Fruit fly (Drosophila melanogaster) whole organism, prepupa: Measurements from ENCODE around the gene glu.
A peak's percentile ranks its signal among the peaks of the same experiment; 100 is the strongest.

Experiments used
- Blimp-1 ChIP-seq: fragments of 200-800 bp; sonication (Bioruptor generic); optimal IDR thresholded peaks from 3 replicates; lab custom pipeline; 2017; ENCODE audit warnings: missing biosample characterization, missing genetic modification characterization, mild to moderate bottlenecking, moderate library complexity, missing genetic modification reagents
- CG10631 ChIP-seq: fragments of 200-800 bp; sonication (Bioruptor generic); optimal IDR thresholded peaks from 2 replicates; lab custom pipeline; 2016; ENCODE audit warnings: missing biosample characterization, missing genetic modification characterization
- CG10669 ChIP-seq: fragments of 200-800 bp; sonication (Bioruptor generic); optimal IDR thresholded peaks from 3 replicates; lab custom pipeline; 2018; ENCODE audit warnings: missing biosample characterization, mild to moderate bottlenecking, missing genetic modification characterization, moderate library complexity
- CG11294 ChIP-seq: fragments of 200-800 bp; sonication (Bioruptor generic); IDR thresholded peaks from 2 replicates; pipeline ENCODE4 v1.3.6; 2022; ENCODE audit warnings: missing biosample characterization, missing genetic modification characterization
- CG11902 ChIP-seq: fragments of 200-800 bp; sonication (Bioruptor generic); optimal IDR thresholded peaks from 3 replicates; lab custom pipeline; 2016; ENCODE audit warnings: missing biosample characterization, missing genetic modification characterization
- CG1621 ChIP-seq: fragments of 200-800 bp; sonication (Bioruptor generic); optimal IDR thresholded peaks from 3 replicates; lab custom pipeline; 2018; ENCODE audit warnings: missing biosample characterization, mild to moderate bottlenecking, missing genetic modification characterization
- CG16779 ChIP-seq: fragments of 200-800 bp; sonication (Bioruptor generic); optimal IDR thresholded peaks from 3 replicates; lab custom pipeline; 2017; ENCODE audit warnings: missing biosample characterization, mild to moderate bottlenecking, missing genetic modification characterization
- CG3032 ChIP-seq: fragments of 200-800 bp; optimal IDR thresholded peaks from 2 replicates; lab custom pipeline; 2019; ENCODE audit warnings: missing biosample characterization, mild to moderate bottlenecking, missing genetic modification characterization, moderate library complexity
- CG31627 ChIP-seq: fragments of 200-800 bp; sonication (Bioruptor generic); optimal IDR thresholded peaks from 3 replicates; lab custom pipeline; 2016; ENCODE audit warnings: missing biosample characterization, missing genetic modification characterization
- CG32006 ChIP-seq: fragments of 200-800 bp; sonication (Bioruptor generic); optimal IDR thresholded peaks from 3 replicates; lab custom pipeline; 2017; ENCODE audit warnings: missing biosample characterization, mild to moderate bottlenecking, missing genetic modification characterization
- CG3919 ChIP-seq: fragments of 200-800 bp; sonication (Bioruptor generic); optimal IDR thresholded peaks from 3 replicates; lab custom pipeline; 2016; ENCODE audit warnings: missing biosample characterization, missing genetic modification characterization
- CG4318 ChIP-seq: fragments of 200-800 bp; sonication (Bioruptor generic); optimal IDR thresholded peaks from 3 replicates; lab custom pipeline; 2017; ENCODE audit warnings: missing biosample characterization, mild to moderate bottlenecking, missing genetic modification characterization
- CG6163 ChIP-seq: fragments of 200-800 bp; sonication (Bioruptor generic); IDR thresholded peaks from 3 replicates; pipeline ENCODE4 v1.3.6; 2022; ENCODE audit warnings: missing biosample characterization, missing genetic modification characterization
- CG6792 ChIP-seq: fragments of 200-800 bp; sonication (Bioruptor generic); optimal IDR thresholded peaks from 3 replicates; lab custom pipeline; 2016; ENCODE audit warnings: missing biosample characterization, missing genetic modification characterization
- CG6808 ChIP-seq: fragments of 200-800 bp; sonication (Bioruptor generic); optimal IDR thresholded peaks from 3 replicates; lab custom pipeline; 2017; ENCODE audit warnings: missing biosample characterization, missing genetic modification characterization, mild to moderate bottlenecking, moderate library complexity, missing genetic modification reagents
- CG6854 ChIP-seq: fragments of 200-800 bp; sonication (Bioruptor generic); optimal IDR thresholded peaks from 2 replicates; lab custom pipeline; 2017; ENCODE audit warnings: missing biosample characterization, mild to moderate bottlenecking, missing genetic modification characterization
- CG7368 ChIP-seq: fragments of 200-800 bp; sonication (Bioruptor generic); optimal IDR thresholded peaks from 3 replicates; lab custom pipeline; 2016; ENCODE audit warnings: missing biosample characterization, missing genetic modification characterization
- CG8119 ChIP-seq: fragments of 200-800 bp; sonication (Bioruptor generic); IDR thresholded peaks from 3 replicates; pipeline ENCODE4 v1.3.6; 2022; ENCODE audit warnings: missing biosample characterization, missing genetic modification characterization
- CG8319 ChIP-seq: fragments of 200-800 bp; sonication (Bioruptor generic); optimal IDR thresholded peaks from 3 replicates; lab custom pipeline; 2016; ENCODE audit warnings: missing biosample characterization, missing genetic modification characterization
- CG8632 ChIP-seq: fragments of 200-800 bp; sonication (Bioruptor generic); optimal IDR thresholded peaks from 3 replicates; lab custom pipeline; 2016; ENCODE audit warnings: missing biosample characterization, missing genetic modification characterization
- CG9139 ChIP-seq: fragments of 200-800 bp; sonication (Bioruptor generic); optimal IDR thresholded peaks from 3 replicates; lab custom pipeline; 2017; ENCODE audit warnings: missing biosample characterization, mild to moderate bottlenecking, missing genetic modification characterization
- Eip75B ChIP-seq: fragments of 200-800 bp; sonication (Bioruptor generic); optimal IDR thresholded peaks from 3 replicates; lab custom pipeline; 2016; ENCODE audit warnings: missing biosample characterization, missing genetic modification characterization
- Eip78C ChIP-seq: fragments of 200-800 bp; sonication (Bioruptor generic); peaks from one replicate; lab custom pipeline; 2016; ENCODE audit warnings: missing biosample characterization, missing genetic modification characterization
- Eip93F ChIP-seq: fragments of 200-800 bp; sonication (Bioruptor generic); optimal IDR thresholded peaks from 2 replicates; lab custom pipeline; 2016; ENCODE audit warnings: missing biosample characterization, mild to moderate bottlenecking, missing genetic modification characterization
- Ets21C ChIP-seq: fragments of 200-800 bp; sonication (Bioruptor generic); optimal IDR thresholded peaks from 3 replicates; lab custom pipeline; 2016; ENCODE audit warnings: missing biosample characterization, missing genetic modification characterization
- Ets96B ChIP-seq: fragments of 200-800 bp; optimal IDR thresholded peaks from 2 replicates; lab custom pipeline; 2019; ENCODE audit warnings: missing biosample characterization, mild to moderate bottlenecking, missing genetic modification characterization, moderate library complexity
- Hr38 ChIP-seq: sonication (Bioruptor generic); optimal IDR thresholded peaks from 2 replicates; lab custom pipeline; 2016; ENCODE audit warnings: missing biosample characterization, missing genetic modification characterization
- Hr39 ChIP-seq: fragments of 200-800 bp; sonication (Bioruptor generic); optimal IDR thresholded peaks from 2 replicates; lab custom pipeline; 2016; ENCODE audit warnings: missing biosample characterization, missing genetic modification characterization
- Hr4 ChIP-seq: fragments of 200-800 bp; sonication (Bioruptor generic); optimal IDR thresholded peaks from 3 replicates; lab custom pipeline; 2016; ENCODE audit warnings: missing biosample characterization, missing genetic modification characterization
- Lpt ChIP-seq: fragments of 200-800 bp; sonication (Bioruptor generic); optimal IDR thresholded peaks from 3 replicates; lab custom pipeline; 2016; ENCODE audit warnings: missing biosample characterization, missing genetic modification characterization
- Met ChIP-seq: fragments of 200-800 bp; sonication (Bioruptor generic); optimal IDR thresholded peaks from 3 replicates; lab custom pipeline; 2016; ENCODE audit warnings: missing biosample characterization, missing genetic modification characterization
- OdsH ChIP-seq: fragments of 200-800 bp; sonication (Bioruptor generic); optimal IDR thresholded peaks from 3 replicates; lab custom pipeline; 2016; ENCODE audit warnings: missing biosample characterization, missing genetic modification characterization
- Smox ChIP-seq: fragments of 200-800 bp; sonication (Bioruptor generic); optimal IDR thresholded peaks from 3 replicates; lab custom pipeline; 2016; ENCODE audit warnings: missing biosample characterization, missing genetic modification characterization
- Sox102F ChIP-seq: fragments of 200-800 bp; sonication (Bioruptor generic); optimal IDR thresholded peaks from 2 replicates; lab custom pipeline; 2016; ENCODE audit warnings: missing biosample characterization, mild to moderate bottlenecking, missing genetic modification characterization
- Sox14 ChIP-seq: fragments of 200-800 bp; sonication (Bioruptor generic); optimal IDR thresholded peaks from 3 replicates; lab custom pipeline; 2016; ENCODE audit warnings: missing biosample characterization, missing genetic modification characterization
- Sox15 ChIP-seq: fragments of 200-800 bp; sonication (Bioruptor generic); optimal IDR thresholded peaks from 3 replicates; lab custom pipeline; 2016; ENCODE audit warnings: missing biosample characterization, missing genetic modification characterization
- achi ChIP-seq: fragments of 200-800 bp; sonication (Bioruptor generic); optimal IDR thresholded peaks from 3 replicates; lab custom pipeline; 2016; ENCODE audit warnings: missing biosample characterization, missing genetic modification characterization
- acj6 ChIP-seq: fragments of 200-800 bp; sonication (Bioruptor generic); optimal IDR thresholded peaks from 3 replicates; lab custom pipeline; 2016; ENCODE audit warnings: missing biosample characterization, missing genetic modification characterization
- cyc ChIP-seq: fragments of 200-800 bp; sonication (Bioruptor generic); optimal IDR thresholded peaks from 3 replicates; lab custom pipeline; 2016; ENCODE audit warnings: missing biosample characterization, missing genetic modification characterization
- dsx ChIP-seq: fragments of 200-800 bp; optimal IDR thresholded peaks from 3 replicates; lab custom pipeline; 2019; ENCODE audit warnings: missing biosample characterization, mild to moderate bottlenecking, missing genetic modification characterization, moderate library complexity; ENCODE audit not compliant: poor library complexity, severe bottlenecking
- eg ChIP-seq: fragments of 200-800 bp; sonication (Bioruptor generic); IDR thresholded peaks from 3 replicates; pipeline ENCODE4 v1.3.6; 2022; ENCODE audit warnings: missing biosample characterization, missing genetic modification characterization
- fd85E ChIP-seq: fragments of 200-800 bp; sonication (Bioruptor generic); optimal IDR thresholded peaks from 3 replicates; lab custom pipeline; 2016; ENCODE audit warnings: missing biosample characterization, missing genetic modification characterization
- fkh ChIP-seq: fragments of 200-800 bp; sonication (Bioruptor generic); optimal IDR thresholded peaks from 3 replicates; lab custom pipeline; 2017; ENCODE audit warnings: missing biosample characterization, mild to moderate bottlenecking, missing genetic modification characterization, moderate library complexity
- lz ChIP-seq: fragments of 200-800 bp; sonication (Bioruptor generic); optimal IDR thresholded peaks from 3 replicates; lab custom pipeline; 2016; ENCODE audit warnings: missing biosample characterization, missing genetic modification characterization
- net ChIP-seq: fragments of 200-800 bp; sonication (Bioruptor generic); optimal IDR thresholded peaks from 3 replicates; lab custom pipeline; 2016; ENCODE audit warnings: missing biosample characterization, missing genetic modification characterization
- pdm3 ChIP-seq: fragments of 200-800 bp; sonication (Bioruptor generic); optimal IDR thresholded peaks from 3 replicates; lab custom pipeline; 2016; ENCODE audit warnings: missing biosample characterization, missing genetic modification characterization
- salr ChIP-seq, 2 experiments: fragments of 200-800 bp; sonication (Bioruptor generic); optimal IDR thresholded peaks; 3 replicates each; lab custom pipeline; 2016 to 2018; ENCODE audit warnings: missing biosample characterization in 2 of 2, missing genetic modification characterization in 2 of 2, mild to moderate bottlenecking in 1 of 2
- spab ChIP-seq: fragments of 200-800 bp; sonication (Bioruptor generic); optimal IDR thresholded peaks from 2 replicates; lab custom pipeline; 2017; ENCODE audit warnings: missing biosample characterization, mild to moderate bottlenecking, missing genetic modification characterization, missing genetic modification reagents
- svp ChIP-seq: fragments of 200-800 bp; sonication (Bioruptor generic); peaks from one replicate; lab custom pipeline; 2016; ENCODE audit warnings: missing biosample characterization, missing genetic modification characterization
- topi ChIP-seq: fragments of 200-800 bp; sonication (Bioruptor generic); optimal IDR thresholded peaks from 3 replicates; lab custom pipeline; 2016; ENCODE audit warnings: missing biosample characterization, missing genetic modification characterization

The glu gene

DNA sequence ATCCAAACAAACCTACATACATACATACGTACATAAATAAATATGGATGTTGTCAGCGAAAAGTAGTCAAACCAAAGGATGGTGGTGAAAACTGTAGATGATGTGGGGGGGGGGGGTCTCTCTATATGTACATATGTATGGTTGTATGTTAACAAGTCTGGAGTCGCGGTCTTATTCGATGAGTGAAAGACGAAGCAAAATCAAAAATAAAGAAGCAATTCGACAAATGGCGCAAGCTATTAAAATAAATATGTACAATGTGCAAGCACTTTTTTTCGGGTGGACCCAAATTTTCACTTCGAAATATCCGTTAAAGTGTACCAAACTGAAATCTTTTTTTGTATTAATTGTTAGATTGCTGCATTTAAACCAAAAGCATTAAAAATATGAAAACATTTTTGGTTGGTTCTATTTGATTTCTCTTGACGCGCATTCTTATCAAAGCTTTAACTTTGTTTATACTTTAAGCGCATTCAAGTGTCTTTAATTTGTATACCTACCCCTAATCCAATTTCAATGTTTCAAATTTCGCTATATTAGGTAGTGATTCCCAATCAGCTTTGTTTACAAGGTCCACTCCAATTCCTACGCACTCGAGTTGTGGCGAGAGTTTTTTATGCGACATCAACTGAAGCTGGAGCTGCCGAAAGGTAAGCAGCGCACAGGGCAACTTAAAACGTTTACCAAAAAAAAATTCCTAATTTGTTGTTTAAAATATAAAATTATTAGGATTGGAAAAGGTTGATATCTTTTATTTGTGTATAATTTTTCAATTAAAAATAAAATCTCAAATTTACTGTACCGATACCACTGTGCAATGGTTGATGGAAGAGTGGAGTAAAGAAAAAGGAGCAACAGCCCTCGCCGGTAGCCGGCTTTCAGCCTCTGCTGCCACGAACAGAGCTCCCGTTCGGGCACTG lies 54.0 kb downstream of the glu start, which contains the start of gene CG31807:
Gene CG31807 (minus strand): TSS at position 51 of the 920 bp plus-strand sequence.
- TF ChIP-seq OdsH (GFP tag; lab: Kevin White, UChicago) (peak; percentile 96), CG8119 (GFP tag; lab: Robert Waterston, UW) (peak; percentile 98), CG10669 (GFP tag; lab: Kevin White, UChicago) (peak; percentile 96), CG4318 (GFP tag; lab: Kevin White, UChicago) (peak; percentile 95), CG31627 (GFP tag; lab: Kevin White, UChicago) (peak; percentile 91), Sox14 (GFP tag; lab: Kevin White, UChicago) (peak; percentile 97), svp (GFP tag; lab: Kevin White, UChicago) (peak; percentile 94), fd85E (GFP tag; lab: Kevin White, UChicago) (peak; percentile 85), Ets96B (tag; lab: Kevin White, UChicago) (peak; percentile 95), CG10631 (GFP tag; lab: Kevin White, UChicago) (peak; percentile 92), acj6 (peak; percentile 95), CG8319 (GFP tag; lab: Kevin White, UChicago) (peak; percentile 87), Eip75B (peak; percentile 96), salr (GFP tag; optimal IDR thresholded peaks at IDR 0.05; lab: Kevin White, UChicago) (peak; percentile 86 to 95), CG16779 (tag; lab: Kevin White, UChicago) (peak; percentile 95), CG8632 (GFP tag; lab: Kevin White, UChicago) (peak; percentile 97), net (GFP tag; lab: Kevin White, UChicago) (peak; percentile 96), achi (GFP tag; lab: Kevin White, UChicago) (peak; percentile 96), topi (GFP tag; lab: Kevin White, UChicago) (peak; percentile 95), CG3032 (tag; lab: Kevin White, UChicago) (peak; percentile 97), Blimp-1 (GFP tag; lab: Kevin White, UChicago) (peak; percentile 73), CG1621 (tag; lab: Kevin White, UChicago) (peak; percentile 95), Smox (GFP tag; lab: Kevin White, UChicago) (peak; percentile 90), lz (GFP tag; lab: Kevin White, UChicago) (peak; percentile 92), Sox102F (peak; percentile 96), CG3919 (GFP tag; lab: Kevin White, UChicago) (peak; percentile 97), Hr4 (GFP tag; lab: Kevin White, UChicago) (peak; percentile 96), CG6808 (GFP tag; lab: Kevin White, UChicago) (peak; percentile 97), eg (GFP tag; lab: Robert Waterston, UW) (peak; percentile 68), CG9139 (GFP tag; lab: Kevin White, UChicago) (peak; percentile 94), fkh (GFP tag; lab: Kevin White, UChicago) (no peak), CG6792 (GFP tag; lab: Kevin White, UChicago) (peak; percentile 93), Sox15 (peak; percentile 88), CG11294 (GFP tag; lab: Robert Waterston, UW) (peak; percentile 45), CG32006 (GFP tag; lab: Kevin White, UChicago) (peak; percentile 97), Ets21C (GFP tag; lab: Kevin White, UChicago) (peak; percentile 87), Eip78C (GFP tag; lab: Kevin White, UChicago) (peak; percentile 100), Met (GFP tag; lab: Kevin White, UChicago) (peak; percentile 92), CG11902 (peak; percentile 79), Hr39 (GFP tag; lab: Kevin White, UChicago) (peak; percentile 91), Eip93F (GFP tag; lab: Kevin White, UChicago) (peak; percentile 61), pdm3 (GFP tag; lab: Kevin White, UChicago) (peak; percentile 96), spab (GFP tag; lab: Kevin White, UChicago) (peak; percentile 94), CG7368 (GFP tag; lab: Kevin White, UChicago) (peak; percentile 90), cyc (GFP tag; lab: Kevin White, UChicago) (peak; percentile 86), CG6163 (GFP tag; lab: Robert Waterston, UW) (peak; percentile 92), dsx (GFP tag; lab: Kevin White, UChicago) (peak; percentile 97), CG6854 (GFP tag; lab: Kevin White, UChicago) (peak; percentile 63), Hr38 (GFP tag; lab: Kevin White, UChicago) (peak; percentile 9), Lpt (GFP tag; lab: Kevin White, UChicago) (peak; percentile 94)
